Worm (Caenorhabditis elegans) whole organism, mixed stage, embryonic: ENCODE data around the gene npp-3.

Source experiments
- M03D4.4 ChIP-seq: sonication (generic microtip); optimal IDR thresholded peaks from 2 replicates; lab custom pipeline; 2017; ENCODE audit warnings: mild to moderate bottlenecking, missing genetic modification characterization, missing compliant biosample characterization
- bed-3 ChIP-seq: fragments of 200-800 bp; sonication (Bioruptor generic); optimal IDR thresholded peaks from 3 replicates; lab custom pipeline; 2018; ENCODE audit warnings: mild to moderate bottlenecking, missing genetic modification characterization, moderate library complexity, missing compliant biosample characterization
- blmp-1 ChIP-seq: fragments of 150-350 bp; optimal IDR thresholded peaks from 2 replicates; lab custom pipeline; 2014; ENCODE audit warnings: missing biosample characterization, missing genetic modification characterization
- ceh-39 ChIP-seq: fragments of 150-350 bp; optimal IDR thresholded peaks from 2 replicates; lab custom pipeline; 2014; ENCODE audit warnings: missing biosample characterization, missing genetic modification characterization
- ceh-43 ChIP-seq: fragments of 200-800 bp; sonication (Bioruptor generic); optimal IDR thresholded peaks from 2 replicates; lab custom pipeline; 2018; ENCODE audit warnings: mild to moderate bottlenecking, missing genetic modification characterization, moderate library complexity, missing compliant biosample characterization
- ceh-83 ChIP-seq: fragments of 200-800 bp; sonication (Bioruptor generic); optimal IDR thresholded peaks from 2 replicates; lab custom pipeline; 2018; ENCODE audit warnings: mild to moderate bottlenecking, missing genetic modification characterization, missing compliant biosample characterization
- ces-1 ChIP-seq: fragments of 150-350 bp; optimal IDR thresholded peaks from 2 replicates; lab custom pipeline; 2014; ENCODE audit warnings: missing biosample characterization, missing genetic modification reagents, missing genetic modification characterization
- cnd-1 ChIP-seq: fragments of 200-800 bp; sonication (Bioruptor generic); optimal IDR thresholded peaks from 2 replicates; lab custom pipeline; 2018; ENCODE audit warnings: mild to moderate bottlenecking, missing genetic modification characterization, missing compliant biosample characterization
- drap-1 ChIP-seq: fragments of 200-800 bp; sonication (Bioruptor generic); optimal IDR thresholded peaks from 3 replicates; lab custom pipeline; 2018; ENCODE audit warnings: mild to moderate bottlenecking, missing genetic modification characterization, missing compliant biosample characterization
- elt-1 ChIP-seq: sonication (generic microtip); optimal IDR thresholded peaks from 2 replicates; lab custom pipeline; 2017; ENCODE audit warnings: missing genetic modification characterization, mild to moderate bottlenecking, missing compliant biosample characterization, antibody characterized with exemption, moderate library complexity, borderline replicate concordance; ENCODE audit not compliant: insufficient read depth
- elt-3 ChIP-seq: fragments of 150-350 bp; optimal IDR thresholded peaks from 2 replicates; lab custom pipeline; 2014; ENCODE audit warnings: missing biosample characterization, missing genetic modification characterization
- flh-1 ChIP-seq: fragments of 200-800 bp; sonication (Bioruptor generic); optimal IDR thresholded peaks from 2 replicates; lab custom pipeline; 2018; ENCODE audit warnings: mild to moderate bottlenecking, missing genetic modification characterization, moderate library complexity, missing compliant biosample characterization
- ham-2 ChIP-seq: fragments of 200-800 bp; sonication (Bioruptor generic); optimal IDR thresholded peaks from 2 replicates; lab custom pipeline; 2018; ENCODE audit warnings: mild to moderate bottlenecking, missing genetic modification characterization, missing compliant biosample characterization
- hlh-1 ChIP-seq: fragments of 150-350 bp; optimal IDR thresholded peaks from 2 replicates; lab custom pipeline; 2014; ENCODE audit warnings: missing biosample characterization, missing genetic modification reagents, missing genetic modification characterization
- lin-13 ChIP-seq: fragments of 150-350 bp; optimal IDR thresholded peaks from 2 replicates; lab custom pipeline; 2014; ENCODE audit warnings: missing biosample characterization, missing genetic modification characterization
- lsy-2 ChIP-seq: fragments of 150-350 bp; optimal IDR thresholded peaks from 2 replicates; lab custom pipeline; 2014; ENCODE audit warnings: missing biosample characterization, missing genetic modification characterization
- mab-5 ChIP-seq: fragments of 150-350 bp; optimal IDR thresholded peaks from 2 replicates; lab custom pipeline; 2014; ENCODE audit warnings: missing biosample characterization, missing genetic modification characterization
- mep-1 ChIP-seq: fragments of 150-350 bp; optimal IDR thresholded peaks from 2 replicates; lab custom pipeline; 2017; ENCODE audit warnings: missing biosample characterization, missing genetic modification reagents, missing genetic modification characterization, inconsistent platforms
- mls-2 ChIP-seq: sonication (generic microtip); optimal IDR thresholded peaks from 2 replicates; lab custom pipeline; 2016; ENCODE audit warnings: mild to moderate bottlenecking, missing genetic modification characterization, moderate library complexity, missing compliant biosample characterization
- nhr-12 ChIP-seq: fragments of 150-350 bp; optimal IDR thresholded peaks from 2 replicates; lab custom pipeline; 2014; ENCODE audit warnings: missing biosample characterization, missing genetic modification characterization
- nhr-2 ChIP-seq: fragments of 150-350 bp; optimal IDR thresholded peaks from 2 replicates; lab custom pipeline; 2014; ENCODE audit warnings: missing biosample characterization, missing genetic modification characterization
- nhr-237 ChIP-seq: fragments of 150-350 bp; optimal IDR thresholded peaks from 2 replicates; lab custom pipeline; 2014; ENCODE audit warnings: missing biosample characterization, missing genetic modification characterization
- nhr-28 ChIP-seq: fragments of 150-350 bp; optimal IDR thresholded peaks from 2 replicates; lab custom pipeline; 2014; ENCODE audit warnings: missing biosample characterization, missing genetic modification characterization
- nhr-76 ChIP-seq: sonication (generic microtip); optimal IDR thresholded peaks from 2 replicates; lab custom pipeline; 2017; ENCODE audit warnings: missing biosample characterization, missing genetic modification characterization
- pha-4 ChIP-seq: fragments of 150-350 bp; optimal IDR thresholded peaks from 2 replicates; lab custom pipeline; 2018; ENCODE audit warnings: missing biosample characterization, missing genetic modification reagents, missing genetic modification characterization
- sem-2 ChIP-seq: fragments of 200-800 bp; sonication (Bioruptor generic); optimal IDR thresholded peaks from 2 replicates; lab custom pipeline; 2018; ENCODE audit warnings: mild to moderate bottlenecking, missing genetic modification characterization, missing compliant biosample characterization
- snpc-4 ChIP-seq: fragments of 150-350 bp; optimal IDR thresholded peaks from 2 replicates; lab custom pipeline; 2014; ENCODE audit warnings: missing biosample characterization, missing genetic modification characterization
- sptf-1 ChIP-seq: sonication (generic microtip); optimal IDR thresholded peaks from 2 replicates; lab custom pipeline; 2017; ENCODE audit warnings: mild to moderate bottlenecking, missing genetic modification characterization, moderate library complexity, missing compliant biosample characterization
- tbx-8 ChIP-seq: fragments of 200-800 bp; sonication (Bioruptor generic); optimal IDR thresholded peaks from 2 replicates; lab custom pipeline; 2018; ENCODE audit warnings: mild to moderate bottlenecking, missing genetic modification characterization, moderate library complexity, missing compliant biosample characterization
- unc-120 ChIP-seq: sonication (generic microtip); optimal IDR thresholded peaks from 2 replicates; lab custom pipeline; 2017; ENCODE audit warnings: missing genetic modification characterization, missing compliant biosample characterization; ENCODE audit not compliant: poor library complexity, severe bottlenecking
- unc-39 ChIP-seq: fragments of 150-350 bp; optimal IDR thresholded peaks from 2 replicates; lab custom pipeline; 2014; ENCODE audit warnings: missing biosample characterization, missing genetic modification characterization
- unc-62 ChIP-seq: fragments of 150-350 bp; optimal IDR thresholded peaks from 2 replicates; lab custom pipeline; 2014; ENCODE audit warnings: missing biosample characterization, missing genetic modification reagents, missing genetic modification characterization
- zip-8 ChIP-seq: fragments of 150-350 bp; optimal IDR thresholded peaks from 2 replicates; lab custom pipeline; 2014; ENCODE audit warnings: missing biosample characterization, missing genetic modification characterization
- ztf-11 ChIP-seq: fragments of 150-350 bp; optimal IDR thresholded peaks from 2 replicates; lab custom pipeline; 2014; ENCODE audit warnings: missing biosample characterization, missing genetic modification characterization

Gene npp-3

DNA sequence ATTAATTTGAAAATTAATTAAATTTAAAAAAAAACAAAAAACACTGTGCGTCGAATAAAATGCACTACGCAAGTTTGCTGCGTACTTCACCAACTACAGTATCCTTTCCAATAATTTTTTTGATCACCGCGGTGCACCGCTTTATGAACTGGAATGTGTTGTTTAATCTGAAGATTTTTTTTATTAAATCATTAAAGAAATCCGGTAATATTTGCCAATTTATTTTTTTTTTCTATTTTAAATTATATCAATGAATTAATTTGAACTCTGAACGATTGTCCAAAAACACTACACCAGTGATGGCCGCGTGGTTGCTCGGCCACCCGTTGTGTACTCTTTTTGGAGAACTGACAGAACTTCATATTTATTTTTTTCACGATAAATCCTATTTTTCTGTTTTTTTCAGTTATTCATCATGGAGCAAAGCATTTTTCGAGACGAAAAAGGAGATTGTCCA is 13.9 kb downstream of the npp-3 start, which contains the start of gene K12D12.5:
Gene K12D12.5 (plus strand): TSS at position 407 of the 457 bp plus-strand sequence.
- TF ChIP-seq M03D4.4 (no peak), ces-1 (GFP tag; lab: Kevin White, UChicago) (no peak), tbx-8 (GFP tag; lab: Kevin White, UChicago) (no peak), sem-2 (GFP tag; lab: Kevin White, UChicago) (no peak), nhr-237 (tag; lab: Kevin White, UChicago) (no peak), lin-13 (tag; lab: Kevin White, UChicago) (no peak), lsy-2 (tag; lab: Kevin White, UChicago) (no peak), mls-2 (tag; lab: Kevin White, UChicago) (no peak), ceh-83 (no peak), mab-5 (tag; lab: Kevin White, UChicago) (no peak), cnd-1 (tag; lab: Kevin White, UChicago) (no peak), nhr-76 (tag; lab: Kevin White, UChicago) (no peak), unc-120 (tag; lab: Kevin White, UChicago) (no peak), zip-8 (no peak), nhr-12 (no peak), drap-1 (no peak), bed-3 (GFP tag; lab: Kevin White, UChicago) (no peak), unc-62 (GFP tag; lab: Kevin White, UChicago) (no peak), nhr-2 (tag; lab: Kevin White, UChicago) (no peak), nhr-28 (tag; lab: Kevin White, UChicago) (no peak)

DNA sequence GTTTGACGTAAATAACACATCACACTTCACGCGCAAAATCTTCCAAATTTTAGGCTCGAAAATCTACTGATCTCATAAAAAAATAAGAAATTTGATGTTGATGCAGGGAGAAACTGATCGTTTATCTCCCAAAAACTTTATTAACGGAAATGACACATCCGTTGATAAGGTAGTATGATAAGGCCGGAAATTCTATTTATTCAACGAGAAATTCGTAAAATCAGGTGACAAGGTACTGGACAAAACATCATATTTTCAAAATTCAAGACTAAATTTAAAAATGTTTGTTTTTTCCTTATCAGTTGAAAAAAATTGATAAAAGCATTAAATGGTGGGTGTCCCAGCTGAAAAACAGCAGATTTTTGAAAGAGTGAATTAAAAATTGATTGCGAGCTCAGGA is 14.8 kb downstream of the npp-3 start:
- TF ChIP-seq nhr-76 (tag; lab: Kevin White, UChicago) (no peak), mab-5 (tag; lab: Kevin White, UChicago) (no peak), snpc-4 (no peak), M03D4.4 (no peak), bed-3 (GFP tag; lab: Kevin White, UChicago) (no peak)

DNA sequence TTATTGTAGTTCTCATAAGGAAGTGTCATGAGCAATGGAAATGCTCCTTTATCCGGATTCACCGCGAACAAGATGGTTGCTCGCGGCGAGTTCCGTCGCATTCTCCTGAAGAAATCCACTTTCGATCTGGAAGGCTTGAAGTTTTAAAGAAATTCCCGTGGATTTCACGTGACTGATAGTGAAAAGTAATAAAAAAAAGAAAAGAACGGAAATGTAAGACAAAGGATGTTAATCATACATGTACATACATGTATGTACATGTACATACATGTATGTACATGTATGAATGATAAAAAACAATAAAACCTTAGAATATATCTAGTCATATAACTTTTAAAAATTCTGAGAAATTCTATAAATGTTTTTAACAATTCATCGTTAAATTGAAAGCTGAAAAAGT is 18.2 kb downstream of the npp-3 start, which contains the start of gene clh-1:
Gene clh-1 (minus strand): TSS at position 101 of the 400 bp plus-strand sequence.
- TF ChIP-seq unc-62 (GFP tag; lab: Kevin White, UChicago) (no peak), lin-13 (tag; lab: Kevin White, UChicago) (no peak), nhr-12 (no peak), ceh-83 (no peak), mab-5 (tag; lab: Kevin White, UChicago) (no peak), ceh-43 (GFP tag; lab: Kevin White, UChicago) (no peak), M03D4.4 (no peak), ham-2 (GFP tag; lab: Kevin White, UChicago) (no peak), cnd-1 (tag; lab: Kevin White, UChicago) (no peak), nhr-28 (tag; lab: Kevin White, UChicago) (no peak), sptf-1 (no peak), pha-4 (no peak), nhr-76 (tag; lab: Kevin White, UChicago) (no peak), elt-1 (tag; lab: Kevin White, UChicago) (no peak), mep-1 (tag; lab: Kevin White, UChicago) (no peak), ztf-11 (tag; lab: Kevin White, UChicago) (no peak), unc-39 (no peak), mls-2 (tag; lab: Kevin White, UChicago) (no peak)

DNA sequence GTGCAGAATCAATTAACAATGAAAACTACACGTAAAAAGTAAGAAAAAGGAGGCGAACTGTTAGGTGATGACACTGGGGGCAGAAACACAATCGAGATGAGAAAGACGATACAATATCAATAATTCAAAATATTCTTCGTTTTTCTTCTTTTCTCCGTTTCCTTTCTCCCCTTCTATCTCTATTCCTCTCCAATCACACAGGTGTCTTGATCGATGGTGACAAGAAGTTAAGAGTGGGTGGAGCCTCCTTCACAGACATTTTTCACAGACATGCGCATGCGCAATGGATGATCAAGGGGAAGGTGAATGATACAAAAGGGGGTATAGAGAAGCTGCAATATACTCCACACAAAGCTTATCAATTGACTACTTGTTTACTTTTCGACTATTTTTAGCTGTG is 19.8 kb downstream of the npp-3 start:
- no peak for TF ChIP-seq snpc-4
- no peak for TF ChIP-seq nhr-2 (tag; lab: Kevin White, UChicago)
- TF ChIP-seq bed-3 (GFP tag; lab: Kevin White, UChicago): no peak
- TF ChIP-seq M03D4.4: no peak
- TF ChIP-seq nhr-237 (tag; lab: Kevin White, UChicago): no peak
- no peak for TF ChIP-seq sem-2 (GFP tag; lab: Kevin White, UChicago)
- TF ChIP-seq cnd-1 (tag; lab: Kevin White, UChicago): no peak
- no peak for TF ChIP-seq flh-1 (GFP tag; lab: Kevin White, UChicago)
- no peak for TF ChIP-seq ham-2 (GFP tag; lab: Kevin White, UChicago)
- TF ChIP-seq ceh-39 (tag; lab: Kevin White, UChicago): no peak
- no peak for TF ChIP-seq blmp-1 (tag; lab: Kevin White, UChicago)
- no peak for TF ChIP-seq hlh-1 (tag; lab: Kevin White, UChicago)
- TF ChIP-seq tbx-8 (GFP tag; lab: Kevin White, UChicago): no peak
- no peak for TF ChIP-seq ceh-83
- TF ChIP-seq elt-3 (tag; lab: Kevin White, UChicago): no peak
